Worm (Caenorhabditis elegans) whole organism, L2 larva: ENCODE measurements around the gene C25H3.17.

ENCODE experiments used
- R02D3.7 ChIP-seq: fragments of 150-350 bp; optimal IDR thresholded peaks from 2 replicates; lab custom pipeline; 2014; ENCODE audit warnings: missing biosample characterization, missing genetic modification characterization
- aly-2 ChIP-seq: fragments of 150-350 bp; optimal IDR thresholded peaks from 2 replicates; lab custom pipeline; 2014; ENCODE audit warnings: missing biosample characterization, missing genetic modification characterization
- mdl-1 ChIP-seq, 2 experiments: fragments of 150-350 bp in 1 of 2; sonication (generic microtip) in 1 of 2; optimal IDR thresholded peaks; 2 replicates each; lab custom pipeline; 2017; ENCODE audit warnings: missing biosample characterization in 2 of 2, missing genetic modification characterization in 2 of 2
- snpc-4 ChIP-seq: fragments of 150-350 bp; optimal IDR thresholded peaks from 2 replicates; lab custom pipeline; 2014; ENCODE audit warnings: missing biosample characterization, missing genetic modification characterization
- zag-1 ChIP-seq: fragments of 150-350 bp; optimal IDR thresholded peaks from 2 replicates; lab custom pipeline; 2014; ENCODE audit warnings: missing biosample characterization, missing genetic modification characterization
- ztf-11 ChIP-seq: sonication (generic microtip); optimal IDR thresholded peaks from 2 replicates; lab custom pipeline; 2017; ENCODE audit warnings: missing biosample characterization, missing genetic modification characterization

- TF ChIP-seq snpc-4 (peak; percentile 66), ztf-11 (tag; lab: Kevin White, UChicago) (peak; percentile 50), mdl-1 (tag; optimal IDR thresholded peaks at IDR 0.05; lab: Kevin White, UChicago) (peak; percentile 57 to 79), R02D3.7 (tag; lab: Kevin White, UChicago) (no peak), aly-2 (no peak), zag-1 (tag; lab: Kevin White, UChicago) (peak; percentile 93)
These were observed 7.7 kb downstream of the C25H3.17 start for ce11 chrII:5661735-5662177.
